Worm (Caenorhabditis elegans): ENCODE results near the gene R04B5.11.

DNA sequence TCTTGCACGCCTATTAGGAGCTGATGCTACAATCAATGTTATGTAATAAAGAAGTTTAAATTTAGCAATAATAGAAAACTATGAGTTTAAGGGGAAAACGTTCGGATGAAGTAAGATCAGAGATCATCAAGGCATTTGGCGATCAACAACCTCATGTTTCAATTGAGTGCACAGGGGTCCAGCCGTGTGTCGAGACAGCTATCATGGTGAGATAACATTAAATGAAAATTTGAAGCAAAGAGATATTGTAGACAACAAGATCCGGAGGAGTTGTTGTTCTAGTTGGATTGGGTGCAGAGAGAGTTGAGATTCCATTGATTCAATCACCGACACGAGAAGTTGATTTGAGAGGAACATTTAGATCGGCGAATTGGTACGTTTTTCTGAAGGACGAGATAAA, 4.9 kb downstream of the R04B5.11 start:
- no peak for TF ChIP-seq dao-5 (tag; optimal IDR thresholded peaks at IDR 0.05)
- TF ChIP-seq him-1 (tag; optimal IDR thresholded peaks at IDR 0.05) = no peak

Data from whole organism, L4/young adult.